Worm (Caenorhabditis elegans) whole organism, L1 larva: ENCODE data around the gene col-174.
A peak's percentile ranks its signal among the peaks of the same experiment; 100 is the strongest.

Experiments used
- C16A3.4 ChIP-seq: fragments of 150-350 bp; optimal IDR thresholded peaks from 2 replicates; lab custom pipeline; 2014; ENCODE audit warnings: missing biosample characterization, missing genetic modification characterization
- C34B4.2 ChIP-seq: sonication (generic microtip); optimal IDR thresholded peaks from 2 replicates; lab custom pipeline; 2017; ENCODE audit warnings: mild to moderate bottlenecking, missing genetic modification characterization, missing compliant biosample characterization
- blmp-1 ChIP-seq: fragments of 150-350 bp; optimal IDR thresholded peaks from 2 replicates; lab custom pipeline; 2014; ENCODE audit warnings: missing biosample characterization, missing genetic modification characterization
- ceh-63 ChIP-seq: fragments of 200-800 bp; sonication (Bioruptor generic); optimal IDR thresholded peaks from 2 replicates; lab custom pipeline; 2018; ENCODE audit warnings: mild to moderate bottlenecking, missing genetic modification characterization, missing compliant biosample characterization
- ceh-82 ChIP-seq, 3 experiments: fragments of 150-350 bp in 1 of 3; sonication (generic microtip) in 2 of 3; optimal IDR thresholded peaks; 2 replicates each; lab custom pipeline; 2014 to 2017; ENCODE audit warnings: missing biosample characterization in 3 of 3, missing genetic modification characterization in 3 of 3
- ceh-90 ChIP-seq: sonication (generic microtip); optimal IDR thresholded peaks from 2 replicates; lab custom pipeline; 2016; ENCODE audit warnings: missing genetic modification characterization, missing compliant biosample characterization
- dpl-1 ChIP-seq, 3 experiments: fragments of 150-350 bp in 2 of 3; sonication (generic microtip) in 1 of 3; optimal IDR thresholded peaks; 2 replicates each; lab custom pipeline; 2014 to 2017; ENCODE audit warnings: missing biosample characterization in 3 of 3, missing genetic modification characterization in 3 of 3, missing genetic modification reagents in 3 of 3
- dsc-1 ChIP-seq: sonication (generic microtip); optimal IDR thresholded peaks from 2 replicates; lab custom pipeline; 2016; ENCODE audit warnings: mild to moderate bottlenecking, missing genetic modification characterization, missing compliant biosample characterization
- elt-2 ChIP-seq: sonication (generic microtip); optimal IDR thresholded peaks from 2 replicates; lab custom pipeline; 2016; ENCODE audit warnings: missing genetic modification characterization, mild to moderate bottlenecking, inconsistent platforms, missing compliant biosample characterization, missing genetic modification reagents
- elt-3 ChIP-seq, 6 experiments: fragments of 150-350 bp in 1 of 6; sonication (generic microtip); optimal IDR thresholded peaks; 2 replicates each; lab custom pipeline; 2017 to 2018; ENCODE audit warnings: missing biosample characterization in 6 of 6, missing genetic modification characterization in 6 of 6, inconsistent platforms in 1 of 6
- fkh-8 ChIP-seq: sonication (generic microtip); optimal IDR thresholded peaks from 2 replicates; lab custom pipeline; 2016; ENCODE audit warnings: mild to moderate bottlenecking, missing genetic modification characterization, missing compliant biosample characterization
- hlh-17 ChIP-seq: fragments of 200-800 bp; sonication (Bioruptor generic); optimal IDR thresholded peaks from 2 replicates; lab custom pipeline; 2018; ENCODE audit warnings: missing genetic modification characterization, mild to moderate bottlenecking, missing compliant biosample characterization, moderate library complexity, borderline replicate concordance
- isw-1 ChIP-seq: fragments of 200-800 bp; sonication (Bioruptor generic); IDR thresholded peaks from 2 replicates; pipeline ENCODE4 v1.3.6; 2022; ENCODE audit warnings: missing genetic modification characterization, missing compliant biosample characterization
- lin-13 ChIP-seq: fragments of 150-350 bp; optimal IDR thresholded peaks from 2 replicates; lab custom pipeline; 2014; ENCODE audit warnings: missing biosample characterization, missing genetic modification reagents, missing genetic modification characterization
- lin-14 ChIP-seq: fragments of 200-800 bp; sonication (Bioruptor generic); optimal IDR thresholded peaks from 2 replicates; lab custom pipeline; 2018; ENCODE audit warnings: mild to moderate bottlenecking, missing genetic modification characterization, moderate library complexity, missing compliant biosample characterization
- lin-15B ChIP-seq: fragments of 150-350 bp; sonication (generic microtip); optimal IDR thresholded peaks from 3 replicates; lab custom pipeline; 2014; ENCODE audit warnings: missing biosample characterization, missing genetic modification characterization
- lin-35 ChIP-seq, 2 experiments: fragments of 150-350 bp; optimal IDR thresholded peaks; 2 replicates each; lab custom pipeline; 2014; ENCODE audit warnings: missing biosample characterization in 2 of 2, missing genetic modification characterization in 2 of 2, missing genetic modification reagents in 2 of 2
- lsy-2 ChIP-seq, 2 experiments: fragments of 150-350 bp; optimal IDR thresholded peaks; 2 replicates each; lab custom pipeline; 2014; ENCODE audit warnings: missing biosample characterization in 2 of 2, missing genetic modification characterization in 2 of 2
- mab-9 ChIP-seq: fragments of 200-800 bp; sonication (Bioruptor generic); IDR thresholded peaks from 2 replicates; pipeline ENCODE4 v1.3.6; 2022; ENCODE audit warnings: missing genetic modification reagents, missing genetic modification characterization, missing compliant biosample characterization
- mdl-1 ChIP-seq, 2 experiments: fragments of 150-350 bp; optimal IDR thresholded peaks; 2 replicates each; lab custom pipeline; 2014 to 2017; ENCODE audit warnings: missing biosample characterization in 2 of 2, missing genetic modification characterization in 2 of 2, inconsistent platforms in 1 of 2
- mef-2 ChIP-seq: fragments of 150-350 bp; optimal IDR thresholded peaks from 2 replicates; lab custom pipeline; 2014; ENCODE audit warnings: missing biosample characterization, missing genetic modification characterization
- nhr-11 ChIP-seq: fragments of 150-350 bp; optimal IDR thresholded peaks from 2 replicates; lab custom pipeline; 2014; ENCODE audit warnings: missing biosample characterization, missing genetic modification characterization
- nhr-47 ChIP-seq: sonication (generic microtip); optimal IDR thresholded peaks from 2 replicates; lab custom pipeline; 2016; ENCODE audit warnings: mild to moderate bottlenecking, missing genetic modification characterization, moderate library complexity, missing compliant biosample characterization
- nhr-77 ChIP-seq: fragments of 150-350 bp; optimal IDR thresholded peaks from 2 replicates; lab custom pipeline; 2014; ENCODE audit warnings: missing biosample characterization, missing genetic modification characterization
- nhr-84 ChIP-seq: sonication (generic microtip); optimal IDR thresholded peaks from 2 replicates; lab custom pipeline; 2017; ENCODE audit warnings: missing biosample characterization, missing genetic modification characterization
- nhr-85 ChIP-seq: sonication (generic microtip); peaks from one replicate; lab custom pipeline; 2016; ENCODE audit warnings: missing genetic modification characterization, inconsistent platforms, missing compliant biosample characterization
- nhr-90 ChIP-seq: sonication (generic microtip); optimal IDR thresholded peaks from 2 replicates; lab custom pipeline; 2016; ENCODE audit warnings: mild to moderate bottlenecking, missing genetic modification characterization, missing compliant biosample characterization; ENCODE audit not compliant: poor library complexity
- pag-3 ChIP-seq: sonication (generic microtip); optimal IDR thresholded peaks from 2 replicates; lab custom pipeline; 2017; ENCODE audit warnings: missing genetic modification characterization, mild to moderate bottlenecking, missing compliant biosample characterization, antibody characterized with exemption, borderline replicate concordance; ENCODE audit not compliant: insufficient read depth
- rnt-1 ChIP-seq: sonication (generic microtip); optimal IDR thresholded peaks from 2 replicates; lab custom pipeline; 2016; ENCODE audit warnings: mild to moderate bottlenecking, missing genetic modification characterization, moderate library complexity, missing compliant biosample characterization
- skn-1 ChIP-seq: fragments of 150-350 bp; optimal IDR thresholded peaks from 2 replicates; lab custom pipeline; 2014; ENCODE audit warnings: missing biosample characterization, missing genetic modification characterization
- snpc-4 ChIP-seq: fragments of 150-350 bp; optimal IDR thresholded peaks from 2 replicates; lab custom pipeline; 2014; ENCODE audit warnings: missing biosample characterization, missing genetic modification characterization
- snu-23 ChIP-seq: sonication (generic microtip); optimal IDR thresholded peaks from 2 replicates; lab custom pipeline; 2016; ENCODE audit warnings: missing genetic modification characterization, missing compliant biosample characterization
- sox-4 ChIP-seq: sonication (generic microtip); optimal IDR thresholded peaks from 2 replicates; lab custom pipeline; 2016; ENCODE audit warnings: missing genetic modification characterization, missing compliant biosample characterization
- swsn-7 ChIP-seq: sonication (generic microtip); optimal IDR thresholded peaks from 2 replicates; lab custom pipeline; 2016; ENCODE audit warnings: missing genetic modification characterization, missing compliant biosample characterization
- tlp-1 ChIP-seq: fragments of 150-350 bp; optimal IDR thresholded peaks from 2 replicates; lab custom pipeline; 2014; ENCODE audit warnings: missing biosample characterization, missing genetic modification characterization
- unc-130 ChIP-seq: fragments of 150-350 bp; optimal IDR thresholded peaks from 2 replicates; lab custom pipeline; 2017; ENCODE audit warnings: missing biosample characterization, missing genetic modification characterization, inconsistent platforms
- unc-30 ChIP-seq: sonication (generic microtip); optimal IDR thresholded peaks from 2 replicates; lab custom pipeline; 2017; ENCODE audit warnings: missing biosample characterization, missing genetic modification characterization
- xbp-1 ChIP-seq: sonication (generic microtip); optimal IDR thresholded peaks from 2 replicates; lab custom pipeline; 2016; ENCODE audit warnings: missing genetic modification characterization, missing compliant biosample characterization
- zag-1 ChIP-seq: fragments of 150-350 bp; optimal IDR thresholded peaks from 2 replicates; lab custom pipeline; 2014; ENCODE audit warnings: missing biosample characterization, missing genetic modification characterization
- ztf-11 ChIP-seq, 2 experiments: sonication (generic microtip); optimal IDR thresholded peaks; 2 replicates each; lab custom pipeline; 2016 to 2017; ENCODE audit warnings: missing genetic modification characterization in 2 of 2, missing biosample characterization in 1 of 2, missing compliant biosample characterization in 1 of 2

Gene col-174

DNA sequence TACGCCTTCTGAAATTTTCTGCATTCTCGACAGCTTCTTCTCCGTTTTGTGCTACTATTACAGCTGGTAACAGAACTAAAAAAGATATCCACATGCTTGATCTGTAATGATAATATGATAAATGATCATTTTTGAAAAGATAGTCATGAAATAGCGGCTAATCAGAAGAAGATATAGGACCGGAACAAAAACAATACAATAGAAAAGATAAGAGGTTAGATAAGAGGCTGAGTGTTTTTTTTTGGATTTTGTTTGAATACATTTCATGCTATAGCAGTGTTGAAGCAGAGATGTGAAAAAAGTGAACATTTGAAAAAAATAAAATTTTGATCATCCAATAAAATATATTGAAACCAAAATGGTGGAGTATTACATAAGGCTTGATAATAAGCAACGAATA lies 7.7 kb downstream of the col-174 start, which contains the start of gene F46C8.8:
Gene F46C8.8 (minus strand): TSS at position 101 of the 400 bp plus-strand sequence.
- TF ChIP-seq swsn-7 (tag; lab: Kevin White, UChicago) (no peak), zag-1 (tag; lab: Kevin White, UChicago) (no peak), hlh-17 (GFP tag; lab: Kevin White, UChicago) (no peak), C16A3.4 (tag; lab: Kevin White, UChicago) (no peak), nhr-85 (peak; percentile 55), elt-3 (tag; optimal IDR thresholded peaks at IDR 0.05; lab: Kevin White, UChicago) (peak in 1 of 6 experiments; percentile 10)

DNA sequence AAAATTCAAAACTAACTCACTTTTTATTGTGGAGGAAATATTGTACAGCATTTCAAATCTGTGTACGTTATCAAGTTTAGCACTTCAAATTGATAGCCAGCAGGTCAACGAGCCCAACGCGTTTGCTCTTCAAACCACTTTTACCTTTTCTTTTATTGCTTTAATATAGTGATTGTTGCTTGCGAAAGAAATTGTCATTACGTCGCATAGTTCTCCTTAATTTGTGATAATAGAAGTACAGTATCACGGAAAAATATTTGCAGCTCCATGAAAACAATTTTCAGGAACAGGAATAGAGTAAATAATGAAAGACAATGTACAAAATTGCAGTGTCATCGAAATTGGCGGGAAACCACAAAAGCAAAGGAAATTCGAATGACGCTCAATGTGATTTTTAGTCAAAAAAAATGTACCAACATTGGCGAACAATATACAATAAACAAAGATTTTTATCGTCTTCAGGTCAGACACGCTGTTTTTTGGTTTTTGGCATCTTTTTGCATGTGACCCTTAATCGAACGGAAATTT lies 12.4 kb downstream of the col-174 start, which contains the start of the genes PDB1.1 and F08C6.5:
Gene PDB1.1 (minus strand): TSS at position 158 of the 528 bp plus-strand sequence.
Gene F08C6.5 (plus strand): TSS at position 478 of the 528 bp plus-strand sequence.
- TF ChIP-seq unc-30 (tag; lab: Kevin White, UChicago) (no peak), elt-2 (tag; lab: Kevin White, UChicago) (peak; percentile 43), isw-1 (GFP tag; lab: Robert Waterston, UW) (no peak), nhr-11 (no peak), dpl-1 (GFP tag; optimal IDR thresholded peaks at IDR 0.05; lab: Kevin White, UChicago) (no peak)

DNA sequence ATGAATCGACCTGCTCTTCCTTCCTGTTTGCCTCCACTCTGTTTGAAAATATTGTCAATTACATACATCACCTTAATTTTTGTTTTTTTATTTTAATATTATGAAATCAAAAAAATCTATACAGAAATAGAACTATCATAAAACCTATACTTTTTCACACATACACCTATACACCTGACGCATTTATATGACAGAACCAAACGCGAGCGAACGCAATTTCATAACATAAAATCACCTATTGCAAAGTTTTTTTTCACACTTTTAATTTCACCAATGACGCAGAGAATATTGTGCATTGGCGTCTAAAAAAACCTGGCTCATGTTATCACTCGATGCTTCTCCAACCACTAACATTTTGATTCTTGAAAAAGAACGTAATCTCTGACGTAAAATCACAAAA lies 15.4 kb downstream of the col-174 start:
- TF ChIP-seq nhr-84 (tag; lab: Kevin White, UChicago): no peak
- peak; percentile 18 for TF ChIP-seq skn-1
- TF ChIP-seq lin-15B (tag; lab: Kevin White, UChicago): no peak

DNA sequence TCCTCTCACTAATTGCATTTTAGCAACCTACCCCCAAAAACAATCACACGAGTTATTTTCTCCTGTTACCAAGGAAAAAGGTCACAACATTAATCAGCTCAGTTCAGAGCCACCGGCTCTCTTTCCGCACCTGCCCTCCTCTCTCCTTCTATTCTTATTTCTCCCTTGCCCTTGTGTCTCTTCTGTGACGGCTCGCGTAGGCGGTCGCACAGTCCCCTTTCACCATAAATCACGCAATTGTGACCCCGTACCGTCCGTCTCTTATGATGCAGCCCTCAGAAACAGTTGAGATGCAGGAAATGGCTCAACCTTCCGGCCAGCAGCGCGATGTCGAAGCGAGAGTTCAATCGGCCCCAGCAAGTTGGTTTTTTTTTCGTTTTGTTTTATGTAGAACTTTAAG lies 16.0 kb downstream of the col-174 start, which contains the start of gene sto-1:
Gene sto-1 (plus strand): TSS at position 200 of the 400 bp plus-strand sequence.
- no peak for TF ChIP-seq lin-35 (GFP tag; optimal IDR thresholded peaks at IDR 0.05; lab: Kevin White, UChicago)
- TF ChIP-seq C16A3.4 (tag; lab: Kevin White, UChicago): no peak
- no peak for TF ChIP-seq lin-13
- no peak for TF ChIP-seq dsc-1 (tag; lab: Kevin White, UChicago)
- no peak for TF ChIP-seq ztf-11 (tag; optimal IDR thresholded peaks at IDR 0.05; lab: Kevin White, UChicago)
- no peak for TF ChIP-seq elt-2 (tag; lab: Kevin White, UChicago)

DNA sequence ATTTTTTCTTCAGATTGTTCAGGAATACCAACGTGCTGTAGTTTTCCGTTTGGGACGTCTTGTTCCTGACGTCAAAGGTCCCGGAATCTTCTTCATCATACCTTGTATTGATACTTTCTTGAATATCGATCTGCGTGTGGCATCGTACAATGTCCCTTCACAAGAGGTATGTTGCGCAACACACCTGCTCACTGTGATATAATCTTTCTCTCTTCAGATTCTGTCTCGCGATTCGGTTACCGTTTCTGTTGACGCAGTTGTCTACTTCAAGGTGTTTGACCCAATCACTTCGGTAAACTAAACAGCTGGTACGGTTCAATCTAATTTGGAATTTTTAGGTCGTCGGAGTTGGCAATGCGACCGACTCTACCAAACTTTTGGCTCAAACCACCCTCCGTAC lies 16.8 kb downstream of the col-174 start:
- no peak for TF ChIP-seq mef-2 (tag; lab: Kevin White, UChicago)
- no peak for TF ChIP-seq nhr-90 (tag; lab: Kevin White, UChicago)
- TF ChIP-seq sox-4 (tag; lab: Kevin White, UChicago): no peak
- no peak for TF ChIP-seq nhr-11
- TF ChIP-seq ceh-82 (tag; optimal IDR thresholded peaks at IDR 0.05; lab: Kevin White, UChicago): no peak
- no peak for TF ChIP-seq rnt-1 (tag; lab: Kevin White, UChicago)
- TF ChIP-seq ztf-11 (tag; optimal IDR thresholded peaks at IDR 0.05; lab: Kevin White, UChicago): no peak
- TF ChIP-seq nhr-77 (tag; lab: Kevin White, UChicago): no peak
- TF ChIP-seq nhr-47 (tag; lab: Kevin White, UChicago): no peak
- no peak for TF ChIP-seq mab-9
- TF ChIP-seq blmp-1: no peak

DNA sequence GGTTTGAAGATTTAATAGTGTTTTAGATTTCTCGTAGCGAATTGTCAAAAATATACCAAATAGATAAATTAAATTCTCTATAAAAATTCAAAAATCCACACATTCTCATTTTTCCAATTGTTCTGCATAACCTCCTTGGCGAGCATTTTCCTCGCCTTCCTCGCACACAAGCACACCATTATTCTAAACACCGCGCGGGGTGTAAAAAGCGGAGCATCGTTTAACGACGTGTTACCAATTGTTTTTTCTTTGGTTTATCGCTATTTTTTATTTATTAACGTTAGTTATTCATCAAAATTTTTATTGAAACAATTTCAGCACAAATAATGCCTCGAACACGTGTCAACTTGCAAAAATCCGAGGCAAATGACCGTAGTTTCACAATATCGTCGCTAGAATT lies 18.4 kb downstream of the col-174 start, which contains the start of gene vps-52:
Gene vps-52 (plus strand): TSS at position 319 of the 400 bp plus-strand sequence.
- TF ChIP-seq lin-14 (GFP tag; lab: Kevin White, UChicago) (peak; percentile 9), xbp-1 (tag; lab: Kevin White, UChicago) (peak; percentile 18), sox-4 (tag; lab: Kevin White, UChicago) (no peak), blmp-1 (peak; percentile 31), tlp-1 (tag; lab: Kevin White, UChicago) (no peak), C34B4.2 (no peak), mdl-1 (tag; optimal IDR thresholded peaks at IDR 0.05; lab: Kevin White, UChicago) (no peak), unc-130 (peak; percentile 34), elt-2 (tag; lab: Kevin White, UChicago) (no peak), ceh-90 (tag; lab: Kevin White, UChicago) (no peak), dsc-1 (tag; lab: Kevin White, UChicago) (no peak), snu-23 (GFP tag; lab: Kevin White, UChicago) (peak; percentile 12), fkh-8 (tag; lab: Kevin White, UChicago) (no peak), snpc-4 (no peak), lin-35 (GFP tag; optimal IDR thresholded peaks at IDR 0.05; lab: Kevin White, UChicago) (peak in 1 of 2 experiments; percentile 18), rnt-1 (tag; lab: Kevin White, UChicago) (no peak), pag-3 (no peak), nhr-11 (no peak), ceh-63 (GFP tag; lab: Kevin White, UChicago) (no peak), lsy-2 (tag; optimal IDR thresholded peaks at IDR 0.05; lab: Kevin White, UChicago) (peak in 1 of 2 experiments; percentile 26), dpl-1 (GFP tag; optimal IDR thresholded peaks at IDR 0.05; lab: Kevin White, UChicago) (no peak)
